Worm (Caenorhabditis elegans): ENCODE measurements around the gene F41E6.5.

DNA sequence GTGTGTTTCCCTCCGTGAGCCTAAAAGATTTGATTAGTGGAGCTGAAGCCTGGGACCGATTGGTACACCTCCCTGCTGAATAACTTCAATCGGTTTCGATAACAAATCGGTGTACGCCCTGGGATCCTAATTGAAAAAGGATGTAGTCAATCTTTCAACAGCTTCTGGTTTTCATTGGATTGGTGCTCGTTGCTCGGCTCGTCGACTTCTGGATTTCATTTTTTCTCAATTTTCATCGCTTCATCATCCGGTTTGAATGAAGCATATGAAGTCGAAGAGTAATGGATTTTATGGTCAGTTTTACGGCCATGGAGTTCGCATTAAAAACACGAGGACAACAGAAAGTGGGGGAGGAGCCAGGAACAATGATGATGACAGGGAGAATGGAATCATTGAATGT lies 47.3 kb upstream of the F41E6.5 start:
- TF ChIP-seq hlh-1 (tag; optimal IDR thresholded peaks at IDR 0.05) (no peak), sem-2 (GFP tag; optimal IDR thresholded peaks at IDR 0.05) (no peak), mep-1 (tag; optimal IDR thresholded peaks at IDR 0.05) (no peak), lsy-2 (tag; optimal IDR thresholded peaks at IDR 0.05) (no peak)

All from whole organism, mixed stage, embryonic.